Worm (Caenorhabditis elegans) whole organism, L3 larva: Measurements from ENCODE around the gene C56G3.2.

Experiments used
- R02D3.7 ChIP-seq: fragments of 150-350 bp; optimal IDR thresholded peaks from 2 replicates; lab custom pipeline; 2014; ENCODE audit warnings: missing biosample characterization, missing genetic modification characterization
- aly-2 ChIP-seq: fragments of 150-350 bp; optimal IDR thresholded peaks from 2 replicates; lab custom pipeline; 2014; ENCODE audit warnings: missing biosample characterization, missing genetic modification characterization
- ama-1 ChIP-seq: fragments of 150-350 bp; optimal IDR thresholded peaks from 2 replicates; lab custom pipeline; 2018
- ceh-16 ChIP-seq: sonication (generic microtip); optimal IDR thresholded peaks from 2 replicates; lab custom pipeline; 2017; ENCODE audit warnings: missing biosample characterization, missing genetic modification characterization
- ceh-28 ChIP-seq: fragments of 150-350 bp; optimal IDR thresholded peaks from 2 replicates; lab custom pipeline; 2014; ENCODE audit warnings: missing biosample characterization, missing genetic modification reagents, missing genetic modification characterization
- ceh-9 ChIP-seq: sonication (generic microtip); optimal IDR thresholded peaks from 2 replicates; lab custom pipeline; 2018; ENCODE audit warnings: missing biosample characterization, missing genetic modification characterization
- daf-12 ChIP-seq: fragments of 150-350 bp; optimal IDR thresholded peaks from 2 replicates; lab custom pipeline; 2014; ENCODE audit warnings: missing biosample characterization, missing genetic modification reagents, missing genetic modification characterization
- egl-5 ChIP-seq: fragments of 150-350 bp; optimal IDR thresholded peaks from 2 replicates; lab custom pipeline; 2017; ENCODE audit warnings: missing biosample characterization, missing genetic modification reagents, missing genetic modification characterization, inconsistent platforms
- elt-1 ChIP-seq: fragments of 150-350 bp; optimal IDR thresholded peaks from 2 replicates; lab custom pipeline; 2014; ENCODE audit warnings: missing biosample characterization, missing genetic modification characterization
- elt-2 ChIP-seq: sonication (generic microtip); optimal IDR thresholded peaks from 2 replicates; lab custom pipeline; 2016; ENCODE audit warnings: missing genetic modification reagents, mild to moderate bottlenecking, missing genetic modification characterization, missing compliant biosample characterization
- elt-3 ChIP-seq, 3 experiments: fragments of 150-350 bp in 1 of 3; sonication (generic microtip) in 2 of 3; optimal IDR thresholded peaks; 2 replicates in 2 of 3; 4 replicates in 1 of 3; lab custom pipeline; 2014 to 2017; ENCODE audit warnings: missing biosample characterization in 3 of 3, missing genetic modification characterization in 3 of 3
- fkh-2 ChIP-seq: fragments of 150-350 bp; optimal IDR thresholded peaks from 2 replicates; lab custom pipeline; 2014; ENCODE audit warnings: missing biosample characterization, missing genetic modification reagents, missing genetic modification characterization
- hmg-11 ChIP-seq: sonication (generic microtip); optimal IDR thresholded peaks from 2 replicates; lab custom pipeline; 2016; ENCODE audit warnings: missing genetic modification characterization, missing compliant biosample characterization
- jun-1 ChIP-seq: fragments of 150-350 bp; optimal IDR thresholded peaks from 2 replicates; lab custom pipeline; 2014; ENCODE audit warnings: missing biosample characterization, missing genetic modification reagents, missing genetic modification characterization
- lin-15B ChIP-seq: fragments of 150-350 bp; optimal IDR thresholded peaks from 2 replicates; lab custom pipeline; 2014; ENCODE audit warnings: missing biosample characterization, missing genetic modification characterization
- lin-39 ChIP-seq: fragments of 150-350 bp; optimal IDR thresholded peaks from 2 replicates; lab custom pipeline; 2018; ENCODE audit warnings: missing biosample characterization, missing genetic modification reagents, missing genetic modification characterization
- lsy-12 ChIP-seq: sonication (generic microtip); optimal IDR thresholded peaks from 2 replicates; lab custom pipeline; 2016; ENCODE audit warnings: mild to moderate bottlenecking, missing genetic modification characterization, missing compliant biosample characterization
- nfya-1 ChIP-seq: sonication (generic microtip); optimal IDR thresholded peaks from 2 replicates; lab custom pipeline; 2017; ENCODE audit warnings: missing genetic modification characterization, mild to moderate bottlenecking, missing compliant biosample characterization, antibody characterized with exemption, moderate library complexity; ENCODE audit not compliant: insufficient read depth
- nhr-11 ChIP-seq: fragments of 150-350 bp; optimal IDR thresholded peaks from 2 replicates; lab custom pipeline; 2014; ENCODE audit warnings: missing biosample characterization, missing genetic modification characterization
- nhr-23 ChIP-seq: fragments of 150-350 bp; optimal IDR thresholded peaks from 2 replicates; lab custom pipeline; 2014; ENCODE audit warnings: missing biosample characterization, missing genetic modification reagents, missing genetic modification characterization
- nhr-25 ChIP-seq: sonication (generic microtip); optimal IDR thresholded peaks from 2 replicates; lab custom pipeline; 2017; ENCODE audit warnings: missing biosample characterization, missing genetic modification characterization
- nhr-43 ChIP-seq: sonication (generic microtip); optimal IDR thresholded peaks from 2 replicates; lab custom pipeline; 2016; ENCODE audit warnings: mild to moderate bottlenecking, missing genetic modification characterization, missing compliant biosample characterization; ENCODE audit not compliant: poor library complexity, severe bottlenecking
- nhr-67 ChIP-seq: fragments of 150-350 bp; optimal IDR thresholded peaks from 2 replicates; lab custom pipeline; 2014; ENCODE audit warnings: missing biosample characterization, missing genetic modification characterization
- nhr-76 ChIP-seq: fragments of 150-350 bp; sonication (generic microtip); optimal IDR thresholded peaks from 5 replicates; lab custom pipeline; 2014; ENCODE audit warnings: missing biosample characterization, missing genetic modification characterization
- nhr-77 ChIP-seq: fragments of 150-350 bp; optimal IDR thresholded peaks from 2 replicates; lab custom pipeline; 2014; ENCODE audit warnings: missing biosample characterization, missing genetic modification characterization
- pha-4 ChIP-seq: fragments of 150-350 bp; optimal IDR thresholded peaks from 2 replicates; lab custom pipeline; 2014; ENCODE audit warnings: missing biosample characterization, missing genetic modification reagents, missing genetic modification characterization
- pqm-1 ChIP-seq: fragments of 150-350 bp; optimal IDR thresholded peaks from 2 replicates; lab custom pipeline; 2017; ENCODE audit warnings: missing biosample characterization, missing genetic modification characterization, inconsistent platforms
- skn-1 ChIP-seq: fragments of 150-350 bp; optimal IDR thresholded peaks from 2 replicates; lab custom pipeline; 2014; ENCODE audit warnings: missing biosample characterization, missing genetic modification characterization
- snpc-4 ChIP-seq: fragments of 150-350 bp; optimal IDR thresholded peaks from 2 replicates; lab custom pipeline; 2014; ENCODE audit warnings: missing biosample characterization, missing genetic modification characterization
- tbx-2 ChIP-seq: sonication (generic microtip); optimal IDR thresholded peaks from 2 replicates; lab custom pipeline; 2016; ENCODE audit warnings: mild to moderate bottlenecking, missing genetic modification characterization, missing compliant biosample characterization
- unc-39 ChIP-seq: sonication (generic microtip); optimal IDR thresholded peaks from 4 replicates; lab custom pipeline; 2017; ENCODE audit warnings: missing biosample characterization, missing genetic modification characterization
- unc-62 ChIP-seq: fragments of 150-350 bp; sonication (generic microtip); optimal IDR thresholded peaks from 4 replicates; lab custom pipeline; 2014; ENCODE audit warnings: missing biosample characterization, missing genetic modification reagents, missing genetic modification characterization
- zag-1 ChIP-seq: fragments of 150-350 bp; optimal IDR thresholded peaks from 2 replicates; lab custom pipeline; 2014; ENCODE audit warnings: missing biosample characterization, missing genetic modification characterization
- ztf-4 ChIP-seq: fragments of 150-350 bp; optimal IDR thresholded peaks from 2 replicates; lab custom pipeline; 2014; ENCODE audit warnings: missing biosample characterization, missing genetic modification characterization

C56G3.2 gene

DNA sequence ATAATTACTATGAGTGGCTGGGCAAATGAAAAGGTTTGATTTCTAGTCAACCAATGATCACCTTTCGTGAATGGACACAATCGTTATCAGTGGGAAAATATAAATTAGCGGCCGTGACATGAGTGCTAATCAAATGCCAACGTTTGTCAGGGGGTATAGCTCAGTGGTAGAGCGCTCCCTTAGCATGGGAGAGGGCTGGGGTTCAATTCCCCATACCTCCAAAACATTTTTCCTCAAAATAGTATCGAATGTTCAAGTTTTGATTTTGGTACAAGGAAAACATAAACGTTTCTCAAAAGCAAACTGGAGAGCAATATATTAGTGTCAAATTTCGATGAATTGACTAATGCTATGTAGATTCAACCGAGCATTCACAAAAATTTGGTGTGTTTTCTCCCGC, 41.8 kb upstream of the C56G3.2 start:
- TF ChIP-seq tbx-2 (tag; lab: Kevin White, UChicago) = peak; percentile 31
- TF ChIP-seq ceh-16 (tag; lab: Kevin White, UChicago) = no peak
- peak; percentile 71 for TF ChIP-seq nhr-43 (tag; lab: Kevin White, UChicago)
- TF ChIP-seq nfya-1 (tag; lab: Kevin White, UChicago) = peak; percentile 38
- TF ChIP-seq elt-3 (tag; optimal IDR thresholded peaks at IDR 0.05; lab: Kevin White, UChicago) = peak in 1 of 3 experiments; percentile 6
- TF ChIP-seq ceh-9 = no peak
- TF ChIP-seq daf-12 (tag; lab: Kevin White, UChicago) = no peak
- TF ChIP-seq lsy-12 = peak; percentile 58
- no peak for TF ChIP-seq nhr-67 (tag; lab: Kevin White, UChicago)
- TF ChIP-seq zag-1 (tag; lab: Kevin White, UChicago) = no peak
- no peak for TF ChIP-seq nhr-76 (tag; lab: Kevin White, UChicago)
- TF ChIP-seq nhr-25 (tag; lab: Kevin White, UChicago) = peak; percentile 13
- no peak for TF ChIP-seq jun-1 (tag; lab: Kevin White, UChicago)
- TF ChIP-seq nhr-23 (tag; lab: Kevin White, UChicago) = no peak
- peak; percentile 67 for TF ChIP-seq elt-2
- peak; percentile 20 for TF ChIP-seq skn-1 (tag; lab: Kevin White, UChicago)
- peak; percentile 49 for TF ChIP-seq pqm-1 (tag; lab: Kevin White, UChicago)
- no peak for TF ChIP-seq egl-5 (tag; lab: Kevin White, UChicago)
- no peak for TF ChIP-seq lin-15B (tag; lab: Kevin White, UChicago)
- TF ChIP-seq, all 47 proteins: peak for 9

DNA sequence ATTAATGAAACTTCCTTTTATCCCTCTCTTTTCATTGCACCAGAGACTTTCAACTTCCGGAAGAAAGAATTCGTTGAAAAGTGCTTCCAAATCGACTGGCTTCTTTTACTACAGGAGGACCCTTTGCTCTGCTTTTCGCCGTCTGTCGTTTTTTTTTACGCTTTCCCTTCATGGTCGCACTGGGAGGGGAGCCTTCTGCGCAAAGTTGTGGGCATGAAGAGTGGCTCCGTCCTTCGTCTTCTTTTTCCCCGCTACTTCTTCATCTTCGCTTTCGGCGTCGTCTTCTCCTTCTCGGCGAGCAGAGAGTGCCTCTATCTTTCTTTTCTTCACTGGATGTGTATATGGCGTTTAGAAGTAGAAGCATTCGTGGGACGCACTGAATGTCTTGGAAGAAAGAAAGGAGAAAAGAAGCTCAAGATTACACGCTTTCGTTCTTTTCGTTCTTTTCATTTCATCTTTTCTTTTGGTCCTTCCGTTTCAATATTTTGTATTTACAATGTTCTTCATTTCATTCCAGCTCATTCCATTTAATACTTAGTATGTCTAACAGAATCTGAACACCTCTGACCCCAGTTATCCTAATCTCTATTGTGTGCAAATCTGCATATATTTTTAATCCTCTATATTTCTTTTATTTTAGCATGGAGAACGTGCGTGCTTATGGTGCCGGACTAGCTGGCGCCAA, 38.3 kb upstream of the C56G3.2 start, which contains the start of gene sng-1:
Gene sng-1, plus strand, starts transcription at position 635 of the 685 bp plus-strand sequence.
- TF ChIP-seq nhr-43 (tag; lab: Kevin White, UChicago) (no peak), nhr-11 (tag; lab: Kevin White, UChicago) (no peak), jun-1 (tag; lab: Kevin White, UChicago) (no peak), nfya-1 (tag; lab: Kevin White, UChicago) (peak; percentile 36), ama-1 (lab: Kevin White, UChicago) (no peak), R02D3.7 (tag; lab: Kevin White, UChicago) (no peak), lin-39 (peak; percentile 54), zag-1 (tag; lab: Kevin White, UChicago) (no peak), skn-1 (tag; lab: Kevin White, UChicago) (no peak), unc-39 (tag; lab: Kevin White, UChicago) (no peak), egl-5 (tag; lab: Kevin White, UChicago) (no peak), aly-2 (tag; lab: Kevin White, UChicago) (no peak), hmg-11 (peak; percentile 56), pqm-1 (tag; lab: Kevin White, UChicago) (no peak), nhr-77 (tag; lab: Kevin White, UChicago) (no peak), elt-1 (tag; lab: Kevin White, UChicago) (no peak)
- TF ChIP-seq, all 47 proteins: peak for 3

DNA sequence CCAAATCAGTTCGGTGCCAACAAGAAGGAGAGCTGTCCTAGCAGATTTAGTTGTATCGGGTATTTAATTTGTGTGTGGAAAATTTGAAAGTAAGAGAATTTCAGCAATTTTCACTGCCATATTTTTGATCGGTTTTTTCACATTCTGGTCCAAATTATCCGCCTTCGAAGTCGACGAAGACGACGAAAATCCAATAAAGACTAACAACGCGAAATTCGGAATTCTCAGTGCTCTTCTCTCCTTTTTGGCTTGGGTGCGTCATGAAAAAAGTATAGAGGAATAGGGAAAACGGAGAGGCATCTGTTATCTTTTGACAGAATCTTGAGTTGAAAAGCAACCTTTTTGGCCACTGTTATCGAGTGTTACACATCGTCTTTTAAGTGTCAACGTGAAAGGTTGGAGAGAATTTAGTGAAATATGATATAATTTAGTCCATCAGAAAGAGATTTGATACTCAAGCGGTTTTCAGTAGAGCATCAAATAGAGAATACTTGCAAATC, 37.3 kb upstream of the C56G3.2 start:
- TF ChIP-seq lsy-12 (no peak), tbx-2 (tag; lab: Kevin White, UChicago) (no peak), nhr-77 (tag; lab: Kevin White, UChicago) (no peak), daf-12 (tag; lab: Kevin White, UChicago) (no peak), pha-4 (tag; lab: Kevin White, UChicago) (no peak), snpc-4 (tag; lab: Kevin White, UChicago) (no peak), unc-62 (peak; percentile 41), nhr-76 (tag; lab: Kevin White, UChicago) (no peak), egl-5 (tag; lab: Kevin White, UChicago) (no peak), ztf-4 (tag; lab: Kevin White, UChicago) (no peak), elt-1 (tag; lab: Kevin White, UChicago) (peak; percentile 82), nhr-67 (tag; lab: Kevin White, UChicago) (no peak), fkh-2 (tag; lab: Kevin White, UChicago) (no peak)
- TF ChIP-seq, all 47 proteins: peak for 2

DNA sequence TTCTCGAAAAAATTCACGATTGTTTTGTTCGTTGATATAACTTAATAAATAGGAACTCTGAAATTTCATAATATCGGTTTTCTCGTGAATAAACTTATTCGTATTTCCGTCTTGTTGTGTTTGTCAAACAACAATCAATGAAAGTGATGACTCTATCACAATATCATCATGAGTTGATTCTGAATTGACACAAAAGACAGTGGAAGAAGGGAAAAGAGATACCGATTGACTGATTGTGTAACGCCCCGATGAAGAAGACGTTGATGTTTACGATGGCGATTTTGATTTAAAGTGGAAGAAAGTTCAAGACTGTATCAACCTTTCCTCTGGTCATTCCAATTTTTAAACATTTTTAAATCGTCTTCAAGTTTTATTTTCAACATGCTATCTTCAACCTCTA, 35.8 kb upstream of the C56G3.2 start, which contains the start of gene ttr-59:
Gene ttr-59, plus strand, starts transcription at position 218 of the 400 bp plus-strand sequence.
- peak; percentile 59 for TF ChIP-seq nhr-25 (tag; lab: Kevin White, UChicago)
- TF ChIP-seq nhr-11 (tag; lab: Kevin White, UChicago) = no peak
- TF ChIP-seq lsy-12 = no peak
- no peak for TF ChIP-seq ceh-28 (tag; lab: Kevin White, UChicago)
- no peak for TF ChIP-seq jun-1 (tag; lab: Kevin White, UChicago)
- TF ChIP-seq ama-1 (lab: Kevin White, UChicago) = no peak
- no peak for TF ChIP-seq ztf-4 (tag; lab: Kevin White, UChicago)
- peak; percentile 51 for TF ChIP-seq nhr-23 (tag; lab: Kevin White, UChicago)
- no peak for TF ChIP-seq fkh-2 (tag; lab: Kevin White, UChicago)
